Fruit fly (Drosophila melanogaster) whole organism, embryonic: ENCODE results near the gene Cat.
A peak's percentile ranks its signal among the peaks of the same experiment; 100 is the strongest.

ENCODE experiments used
- Aef1 ChIP-seq: fragments of 200-800 bp; sonication (Bioruptor generic); IDR thresholded peaks from 3 replicates; pipeline ENCODE4 v1.3.6; 2022; ENCODE audit warnings: missing biosample characterization, missing genetic modification characterization
- CG11695 ChIP-seq: fragments of 200-800 bp; sonication (Bioruptor generic); IDR thresholded peaks from 3 replicates; pipeline ENCODE4 v1.3.6; 2022; ENCODE audit warnings: missing biosample characterization, missing genetic modification characterization
- CG12104 ChIP-seq: fragments of 200-800 bp; sonication (Bioruptor generic); optimal IDR thresholded peaks from 3 replicates; lab custom pipeline; 2016; ENCODE audit warnings: missing biosample characterization, missing genetic modification characterization
- CG12391 ChIP-seq: fragments of 200-800 bp; sonication (Bioruptor generic); optimal IDR thresholded peaks from 3 replicates; lab custom pipeline; 2018; ENCODE audit warnings: missing biosample characterization, mild to moderate bottlenecking, missing genetic modification characterization, moderate library complexity
- CG12744 ChIP-seq: fragments of 200-800 bp; sonication (Bioruptor generic); optimal IDR thresholded peaks from 2 replicates; lab custom pipeline; 2016; ENCODE audit warnings: missing biosample characterization, missing genetic modification characterization
- CG12769 ChIP-seq: fragments of 200-800 bp; sonication (Bioruptor generic); optimal IDR thresholded peaks from 2 replicates; lab custom pipeline; 2019; ENCODE audit warnings: missing biosample characterization, mild to moderate bottlenecking, missing genetic modification characterization, moderate library complexity
- CG13123 ChIP-seq: fragments of 200-800 bp; sonication (Bioruptor generic); optimal IDR thresholded peaks from 2 replicates; lab custom pipeline; 2016; ENCODE audit warnings: missing biosample characterization, missing genetic modification characterization
- CG13894 ChIP-seq: fragments of 200-800 bp; sonication (Bioruptor generic); optimal IDR thresholded peaks from 3 replicates; lab custom pipeline; 2018; ENCODE audit warnings: missing biosample characterization, mild to moderate bottlenecking, missing genetic modification characterization, moderate library complexity
- CG14014 ChIP-seq: fragments of 200-800 bp; sonication (Bioruptor generic); IDR thresholded peaks from 2 replicates; pipeline ENCODE4 v1.3.6; 2022; ENCODE audit warnings: missing biosample characterization, missing genetic modification characterization
- CG16813 ChIP-seq: fragments of 200-800 bp; sonication (Bioruptor generic); IDR thresholded peaks from 3 replicates; pipeline ENCODE4 v1.3.6; 2022; ENCODE audit warnings: missing biosample characterization, missing genetic modification characterization; ENCODE audit not compliant: partially characterized antibody
- CG2202 ChIP-seq: fragments of 200-800 bp; sonication (Bioruptor generic); optimal IDR thresholded peaks from 2 replicates; lab custom pipeline; 2018; ENCODE audit warnings: missing biosample characterization, mild to moderate bottlenecking, missing genetic modification characterization
- CG30020 ChIP-seq: fragments of 200-800 bp; optimal IDR thresholded peaks from 2 replicates; lab custom pipeline; 2019; ENCODE audit warnings: missing biosample characterization, mild to moderate bottlenecking, missing genetic modification characterization, moderate library complexity
- CG31388 ChIP-seq: fragments of 200-800 bp; sonication (Bioruptor generic); optimal IDR thresholded peaks from 2 replicates; lab custom pipeline; 2016; ENCODE audit warnings: missing biosample characterization, missing genetic modification characterization
- CG32772 ChIP-seq: fragments of 200-800 bp; sonication (Bioruptor generic); IDR thresholded peaks from 2 replicates; pipeline ENCODE4 v1.3.6; 2022; ENCODE audit warnings: missing biosample characterization, missing genetic modification characterization
- CG8089 ChIP-seq: fragments of 200-800 bp; sonication (Bioruptor generic); optimal IDR thresholded peaks from 3 replicates; lab custom pipeline; 2016; ENCODE audit warnings: missing biosample characterization, missing genetic modification characterization
- CG9797 ChIP-seq: fragments of 200-800 bp; sonication (Bioruptor generic); optimal IDR thresholded peaks from 3 replicates; lab custom pipeline; 2018; ENCODE audit warnings: missing biosample characterization, mild to moderate bottlenecking, missing genetic modification characterization
- CG9932 ChIP-seq: fragments of 200-800 bp; sonication (Bioruptor generic); IDR thresholded peaks from 2 replicates; pipeline ENCODE4 v1.3.6; 2022; ENCODE audit warnings: missing biosample characterization, missing genetic modification characterization
- CoRest ChIP-seq: fragments of 200-800 bp; sonication (Bioruptor generic); optimal IDR thresholded peaks from 3 replicates; lab custom pipeline; 2018; ENCODE audit warnings: missing biosample characterization, mild to moderate bottlenecking, missing genetic modification characterization, moderate library complexity
- D19B ChIP-seq: fragments of 200-800 bp; sonication (Bioruptor generic); optimal IDR thresholded peaks from 2 replicates; lab custom pipeline; 2017; ENCODE audit warnings: missing biosample characterization, mild to moderate bottlenecking, missing genetic modification characterization
- E2f2 ChIP-seq: fragments of 200-800 bp; sonication (Bioruptor generic); IDR thresholded peaks from 2 replicates; pipeline ENCODE4 v1.3.6; 2022; ENCODE audit warnings: missing biosample characterization, missing genetic modification characterization
- Ets97D ChIP-seq: fragments of 200-800 bp; sonication (Bioruptor generic); optimal IDR thresholded peaks from 3 replicates; lab custom pipeline; 2016; ENCODE audit warnings: missing biosample characterization, missing genetic modification characterization
- Fer2 ChIP-seq: fragments of 200-800 bp; sonication (Bioruptor generic); optimal IDR thresholded peaks from 2 replicates; lab custom pipeline; 2018; ENCODE audit warnings: missing biosample characterization, mild to moderate bottlenecking, missing genetic modification characterization, moderate library complexity
- HHEX ChIP-seq: fragments of 200-800 bp; sonication (Bioruptor generic); optimal IDR thresholded peaks from 3 replicates; lab custom pipeline; 2017; ENCODE audit warnings: missing biosample characterization, mild to moderate bottlenecking, missing genetic modification characterization, missing genetic modification reagents
- MTF-1 ChIP-seq: fragments of 200-800 bp; sonication (Bioruptor generic); optimal IDR thresholded peaks from 2 replicates; lab custom pipeline; 2018; ENCODE audit warnings: missing biosample characterization, mild to moderate bottlenecking, missing genetic modification characterization, borderline replicate concordance
- Mad ChIP-seq: fragments of 200-800 bp; sonication (Bioruptor generic); optimal IDR thresholded peaks from 2 replicates; lab custom pipeline; 2016; ENCODE audit warnings: missing biosample characterization, missing genetic modification characterization
- Opbp ChIP-seq: fragments of 200-800 bp; sonication (Bioruptor generic); IDR thresholded peaks from 3 replicates; pipeline ENCODE4 v1.3.6; 2022; ENCODE audit warnings: missing biosample characterization, missing genetic modification characterization; ENCODE audit not compliant: partially characterized antibody
- Optix ChIP-seq: fragments of 200-800 bp; sonication (Bioruptor generic); IDR thresholded peaks from 3 replicates; pipeline ENCODE4 v1.3.6; 2022; ENCODE audit warnings: missing biosample characterization, missing genetic modification characterization
- Poxn ChIP-seq: fragments of 200-800 bp; sonication (Bioruptor generic); IDR thresholded peaks from 2 replicates; pipeline ENCODE4 v1.3.6; 2022; ENCODE audit warnings: missing biosample characterization, missing genetic modification characterization
- TFAM ChIP-seq: fragments of 200-800 bp; sonication (Bioruptor generic); optimal IDR thresholded peaks from 2 replicates; lab custom pipeline; 2017; ENCODE audit warnings: missing biosample characterization, missing genetic modification characterization, inconsistent platforms
- ap ChIP-seq: fragments of 200-800 bp; sonication (Bioruptor generic); IDR thresholded peaks from 2 replicates; pipeline ENCODE4 v1.3.6; 2022; ENCODE audit warnings: missing biosample characterization, missing genetic modification characterization
- ase ChIP-seq: fragments of 200-800 bp; sonication (Bioruptor generic); IDR thresholded peaks from 3 replicates; pipeline ENCODE4 v1.3.6; 2022; ENCODE audit warnings: missing biosample characterization, missing genetic modification characterization
- ato ChIP-seq: fragments of 200-800 bp; sonication (Bioruptor generic); IDR thresholded peaks from 2 replicates; pipeline ENCODE4 v1.3.6; 2022; ENCODE audit warnings: missing biosample characterization, missing genetic modification characterization; ENCODE audit not compliant: partially characterized antibody
- bcd ChIP-seq: fragments of 200-800 bp; sonication (Bioruptor generic); optimal IDR thresholded peaks from 2 replicates; lab custom pipeline; 2017; ENCODE audit warnings: missing biosample characterization, mild to moderate bottlenecking, missing genetic modification characterization
- bowl ChIP-seq: fragments of 200-800 bp; sonication (Bioruptor generic); IDR thresholded peaks from 2 replicates; pipeline ENCODE4 v1.3.6; 2022; ENCODE audit warnings: missing biosample characterization, missing genetic modification characterization
- cato ChIP-seq: fragments of 200-800 bp; sonication (Bioruptor generic); optimal IDR thresholded peaks from 2 replicates; lab custom pipeline; 2016; ENCODE audit warnings: missing biosample characterization, missing genetic modification characterization, borderline replicate concordance
- cg ChIP-seq: fragments of 200-800 bp; sonication (Bioruptor generic); optimal IDR thresholded peaks from 3 replicates; lab custom pipeline; 2019; ENCODE audit warnings: missing biosample characterization, mild to moderate bottlenecking, missing genetic modification characterization, moderate library complexity
- eve ChIP-seq, 2 experiments: fragments of >200 bp; optimal IDR thresholded peaks; 2 replicates each; lab custom pipeline; 2017; ENCODE audit warnings: missing biosample characterization in 2 of 2, missing genetic modification characterization in 2 of 2
- eyg ChIP-seq: fragments of 200-800 bp; sonication (Bioruptor generic); optimal IDR thresholded peaks from 3 replicates; lab custom pipeline; 2016; ENCODE audit warnings: missing biosample characterization, missing genetic modification characterization
- insv ChIP-seq, 2 experiments: fragments of 200-800 bp; sonication (Bioruptor generic); optimal IDR thresholded peaks; 3 replicates each; lab custom pipeline; 2016 to 2018; ENCODE audit warnings: missing biosample characterization in 2 of 2, missing genetic modification characterization in 2 of 2
- oc ChIP-seq: fragments of 200-800 bp; sonication (Bioruptor generic); optimal IDR thresholded peaks from 2 replicates; lab custom pipeline; 2018; ENCODE audit warnings: missing biosample characterization, mild to moderate bottlenecking, missing genetic modification characterization, moderate library complexity
- onecut ChIP-seq: fragments of 200-800 bp; sonication (Bioruptor generic); IDR thresholded peaks from 2 replicates; pipeline ENCODE4 v1.3.6; 2022; ENCODE audit warnings: missing biosample characterization, missing genetic modification characterization
- repo ChIP-seq: fragments of 200-800 bp; sonication (Bioruptor generic); optimal IDR thresholded peaks from 2 replicates; lab custom pipeline; 2016; ENCODE audit warnings: missing biosample characterization, missing genetic modification characterization
- schlank ChIP-seq: fragments of 200-800 bp; sonication (Bioruptor generic); optimal IDR thresholded peaks from 2 replicates; lab custom pipeline; 2018; ENCODE audit warnings: missing biosample characterization, mild to moderate bottlenecking, missing genetic modification characterization
- so ChIP-seq: fragments of 200-800 bp; sonication (Bioruptor generic); IDR thresholded peaks from 3 replicates; pipeline ENCODE4 v1.3.6; 2022; ENCODE audit warnings: missing biosample characterization, missing genetic modification characterization
- stc ChIP-seq: fragments of 200-800 bp; sonication (Bioruptor generic); IDR thresholded peaks from 2 replicates; pipeline ENCODE4 v1.3.6; 2022; ENCODE audit warnings: missing biosample characterization, missing genetic modification characterization
- trem ChIP-seq: fragments of 200-800 bp; optimal IDR thresholded peaks from 3 replicates; lab custom pipeline; 2019; ENCODE audit warnings: missing biosample characterization, mild to moderate bottlenecking, missing genetic modification characterization, moderate library complexity
- trh ChIP-seq: fragments of 200-800 bp; sonication (Bioruptor generic); optimal IDR thresholded peaks from 2 replicates; lab custom pipeline; 2016; ENCODE audit warnings: missing biosample characterization, missing genetic modification characterization
- unc-4 ChIP-seq: fragments of 200-800 bp; sonication (Bioruptor generic); IDR thresholded peaks from 2 replicates; pipeline ENCODE4 v1.3.6; 2022; ENCODE audit warnings: missing biosample characterization, missing genetic modification characterization; ENCODE audit not compliant: partially characterized antibody
- wek ChIP-seq: fragments of 200-800 bp; sonication (Bioruptor generic); optimal IDR thresholded peaks from 3 replicates; lab custom pipeline; 2018; ENCODE audit warnings: missing biosample characterization, mild to moderate bottlenecking, missing genetic modification characterization, moderate library complexity
- z ChIP-seq: fragments of 200-800 bp; sonication (Bioruptor generic); IDR thresholded peaks from 3 replicates; pipeline ENCODE4 v1.3.6; 2022; ENCODE audit warnings: missing biosample characterization, missing genetic modification characterization
- zen ChIP-seq: fragments of 200-800 bp; sonication (Bioruptor generic); optimal IDR thresholded peaks from 3 replicates; lab custom pipeline; 2018; ENCODE audit warnings: missing biosample characterization, mild to moderate bottlenecking, missing genetic modification characterization, moderate library complexity

Cat gene

DNA sequence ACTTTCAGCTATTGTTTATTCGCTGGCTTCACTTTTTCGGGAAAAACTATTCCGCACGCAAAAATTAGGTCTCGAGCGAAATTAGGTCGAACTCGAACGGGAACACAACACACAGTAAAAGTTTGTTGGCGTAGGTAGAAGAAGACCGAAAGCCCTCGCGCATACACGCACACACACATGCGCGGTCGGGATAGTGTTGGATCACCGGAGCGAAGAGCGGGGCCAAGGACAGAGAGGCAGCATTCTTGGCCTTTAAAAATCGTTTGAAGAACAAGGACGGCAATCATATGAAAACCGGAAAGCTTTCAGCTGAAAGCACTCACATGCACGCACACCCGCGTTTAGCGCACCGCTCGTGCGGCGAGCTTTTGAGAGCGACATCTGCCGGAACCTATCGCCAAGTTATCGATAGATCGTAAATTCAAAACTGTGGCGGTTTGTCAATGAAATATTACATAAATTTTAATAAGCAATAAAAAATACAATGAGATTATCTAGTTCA lies 21.2 kb upstream of the Cat start, which contains the start of gene ftz-f1 (continued):
- TF ChIP-seq CG11695 (no peak), ato (GFP tag; lab: Robert Waterston, UW) (peak; percentile 80), ase (GFP tag; lab: Robert Waterston, UW) (no peak), trh (GFP tag; lab: Kevin White, UChicago) (no peak), CG13123 (GFP tag; lab: Kevin White, UChicago) (no peak), CG31388 (GFP tag; lab: Kevin White, UChicago) (no peak), CG16813 (GFP tag; lab: Robert Waterston, UW) (peak; percentile 72), CG12391 (peak; percentile 33), insv (GFP tag; optimal IDR thresholded peaks at IDR 0.05; lab: Kevin White, UChicago) (no peak), CG9797 (GFP tag; lab: Kevin White, UChicago) (peak; percentile 16), CG13894 (no peak), CG14014 (GFP tag; lab: Robert Waterston, UW) (peak; percentile 54; the same call in 1 of the 2 replicates), cg (peak; percentile 89), TFAM (GFP tag; lab: Kevin White, UChicago) (no peak), CG8089 (GFP tag; lab: Kevin White, UChicago) (no peak), CG30020 (tag; lab: Kevin White, UChicago) (no peak), eve (GFP tag; optimal IDR thresholded peaks at IDR 0.05; lab: Kevin White, UChicago) (no peak), bowl (GFP tag; lab: Robert Waterston, UW) (no peak), Fer2 (tag; lab: Kevin White, UChicago) (no peak), CG32772 (GFP tag; lab: Robert Waterston, UW) (no peak), Mad (GFP tag; lab: Kevin White, UChicago) (peak; percentile 28), z (no peak), onecut (GFP tag; lab: Robert Waterston, UW) (peak; percentile 8; the same call in 1 of the 2 replicates), D19B (no peak), repo (GFP tag; lab: Kevin White, UChicago) (no peak), unc-4 (GFP tag; lab: Robert Waterston, UW) (no peak; the same call in none of the 2 replicates), Optix (GFP tag; lab: Robert Waterston, UW) (0 out of 3 replicates have a peak, but pooled peaks have one; percentile 32), stc (GFP tag; lab: Robert Waterston, UW) (no peak), cato (no peak), CG2202 (no peak), E2f2 (peak; percentile 100), HHEX (GFP tag; lab: Kevin White, UChicago) (peak; percentile 9), Ets97D (GFP tag; lab: Kevin White, UChicago) (peak; percentile 23), wek (GFP tag; lab: Kevin White, UChicago) (no peak), CG12769 (tag; lab: Kevin White, UChicago) (peak; percentile 100), oc (no peak), Poxn (no peak), CG12744 (peak; percentile 28), CG12104 (GFP tag; lab: Kevin White, UChicago) (no peak), CG9932 (GFP tag; lab: Robert Waterston, UW) (no peak; the same call in 1 of the 2 replicates), MTF-1 (GFP tag; lab: Kevin White, UChicago) (peak; percentile 18), so (GFP tag; lab: Robert Waterston, UW) (0 out of 3 replicates have a peak, but pooled peaks have one; percentile 9), ap (no peak), Aef1 (GFP tag; lab: Robert Waterston, UW) (peak; percentile 16; the same call in 1 of the 3 replicates), zen (tag; lab: Kevin White, UChicago) (no peak), eyg (no peak), schlank (tag; lab: Kevin White, UChicago) (no peak), trem (tag; lab: Kevin White, UChicago) (peak; percentile 38), CoRest (no peak), bcd (no peak), Opbp (GFP tag; lab: Robert Waterston, UW) (peak; percentile 86)
